Worm (Caenorhabditis elegans) whole organism, L4 larva: ENCODE results near the gene fbxa-75.

ENCODE experiments used
- F26F4.8 ChIP-seq: fragments of 200-800 bp; sonication (Bioruptor generic); conservative IDR thresholded peaks from 2 replicates; pipeline ENCODE4 v1.3.6; 2022; ENCODE audit warnings: missing genetic modification characterization, missing compliant biosample characterization
- T20F7.1 ChIP-seq: fragments of 200-800 bp; sonication (Bioruptor generic); optimal IDR thresholded peaks from 2 replicates; lab custom pipeline; 2018; ENCODE audit warnings: mild to moderate bottlenecking, missing genetic modification characterization, missing compliant biosample characterization
- ZK337.2 ChIP-seq: fragments of 200-800 bp; sonication (Bioruptor generic); IDR thresholded peaks from 2 replicates; pipeline ENCODE4 v1.3.6; 2022; ENCODE audit warnings: missing genetic modification reagents, missing genetic modification characterization, missing compliant biosample characterization
- ama-1 ChIP-seq: fragments of 150-350 bp; optimal IDR thresholded peaks from 2 replicates; lab custom pipeline; 2014; ENCODE audit warnings: inconsistent platforms, mixed read lengths
- dpl-1 ChIP-seq: fragments of 150-350 bp; optimal IDR thresholded peaks from 2 replicates; lab custom pipeline; 2014; ENCODE audit warnings: missing biosample characterization, missing genetic modification reagents, missing genetic modification characterization
- egl-27 ChIP-seq: sonication (generic microtip); optimal IDR thresholded peaks from 3 replicates; lab custom pipeline; 2017; ENCODE audit warnings: missing biosample characterization, missing genetic modification reagents, missing genetic modification characterization
- hlh-11 ChIP-seq: fragments of 200-800 bp; sonication (Bioruptor generic); optimal IDR thresholded peaks from 2 replicates; lab custom pipeline; 2018; ENCODE audit warnings: mild to moderate bottlenecking, missing genetic modification characterization, missing compliant biosample characterization
- lin-39 ChIP-seq: fragments of 150-350 bp; optimal IDR thresholded peaks from 2 replicates; lab custom pipeline; 2014; ENCODE audit warnings: missing biosample characterization, missing genetic modification reagents, missing genetic modification characterization
- lsy-2 ChIP-seq, 2 experiments: fragments of 150-350 bp in 1 of 2; sonication (generic microtip) in 1 of 2; optimal IDR thresholded peaks; 2 replicates each; lab custom pipeline; 2014 to 2017; ENCODE audit warnings: missing biosample characterization in 2 of 2, missing genetic modification characterization in 2 of 2
- nhr-237 ChIP-seq: sonication (generic microtip); optimal IDR thresholded peaks from 2 replicates; lab custom pipeline; 2017; ENCODE audit warnings: missing biosample characterization, missing genetic modification characterization
- nhr-48 ChIP-seq: sonication (generic microtip); optimal IDR thresholded peaks from 2 replicates; lab custom pipeline; 2016; ENCODE audit warnings: mild to moderate bottlenecking, missing genetic modification characterization, missing compliant biosample characterization
- saeg-2 ChIP-seq: fragments of 200-800 bp; sonication (Bioruptor generic); IDR thresholded peaks from 2 replicates; pipeline ENCODE4 v1.3.6; 2022; ENCODE audit warnings: missing genetic modification reagents, missing genetic modification characterization, missing compliant biosample characterization
- set-16 ChIP-seq: fragments of 200-800 bp; sonication (Bioruptor generic); IDR thresholded peaks from 2 replicates; pipeline ENCODE4 v1.3.6; 2022; ENCODE audit warnings: missing genetic modification reagents, missing genetic modification characterization, missing compliant biosample characterization
- unc-62 ChIP-seq, 3 experiments: fragments of 150-350 bp in 1 of 3; sonication (generic microtip); optimal IDR thresholded peaks in 2 of 3; peaks in 1 of 3; 1 replicate in 1 of 3; 2 replicates in 2 of 3; lab custom pipeline; 2014 to 2017; ENCODE audit warnings: missing biosample characterization in 3 of 3, missing genetic modification characterization in 3 of 3, missing genetic modification reagents in 3 of 3, missing genotype in 1 of 3

- no peak for TF ChIP-seq hlh-11 (tag; lab: Kevin White, UChicago)
- no peak for TF ChIP-seq unc-62 (GFP tag; optimal IDR thresholded peaks at IDR 0.05 in 1 of 2; lab: Kevin White, UChicago)
- no peak for TF ChIP-seq unc-62 (tag; optimal IDR thresholded peaks at IDR 0.05; lab: Kevin White, UChicago)
- TF ChIP-seq lin-39 (tag; lab: Kevin White, UChicago), result no peak
- no peak for TF ChIP-seq dpl-1 (GFP tag; lab: Kevin White, UChicago)
- TF ChIP-seq set-16 (GFP tag; lab: Robert Waterston, UW), result no peak
- no peak for TF ChIP-seq ama-1 (lab: Kevin White, UChicago)
- TF ChIP-seq F26F4.8 (GFP tag; lab: Robert Waterston, UW), result no peak
- TF ChIP-seq egl-27, result no peak
- TF ChIP-seq nhr-48 (tag; lab: Kevin White, UChicago), result no peak
- TF ChIP-seq lsy-2 (tag; optimal IDR thresholded peaks at IDR 0.05; lab: Kevin White, UChicago), result no peak
- TF ChIP-seq saeg-2, result no peak
- TF ChIP-seq T20F7.1 (GFP tag; lab: Kevin White, UChicago), result no peak
- TF ChIP-seq nhr-237 (tag; lab: Kevin White, UChicago), result no peak
- TF ChIP-seq ZK337.2 (GFP tag; lab: Robert Waterston, UW), result no peak
Observed at ce11 chrIII:1273655-1274328, 29.7 kb upstream of the fbxa-75 start, which contains the start of gene fbxa-29.
